Worm (Caenorhabditis elegans): ENCODE data around the gene W03A5.6.

DNA sequence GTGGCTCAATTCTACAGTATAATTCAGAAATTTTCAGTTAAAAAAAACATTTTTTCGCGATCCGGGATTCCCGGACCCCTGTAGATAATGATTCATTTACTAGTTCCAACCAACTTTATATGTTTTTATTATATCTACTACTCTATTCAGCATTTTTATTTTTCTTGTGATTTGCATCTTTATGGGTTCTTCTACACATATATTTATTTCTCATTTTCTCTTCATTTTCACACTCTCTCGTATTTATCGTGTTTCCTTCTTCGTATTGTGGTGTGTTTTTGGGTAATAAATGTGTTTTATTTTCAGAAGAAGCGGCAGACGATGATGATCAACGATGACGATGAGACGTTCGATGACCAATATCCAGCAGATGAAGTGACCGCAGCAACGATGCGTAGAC lies 23.6 kb upstream of the W03A5.6 start, which contains the start of gene F48E8.2:
- TF ChIP-seq snpc-4 (tag; optimal IDR thresholded peaks at IDR 0.05), result no peak
- TF ChIP-seq unc-55 (GFP tag; optimal IDR thresholded peaks at IDR 0.05), result no peak
- no peak for TF ChIP-seq skn-1 (tag; optimal IDR thresholded peaks at IDR 0.05)
- no peak for TF ChIP-seq zag-1 (tag; optimal IDR thresholded peaks at IDR 0.05)
- TF ChIP-seq nhr-6 (tag; optimal IDR thresholded peaks at IDR 0.05), result no peak
- no peak for TF ChIP-seq aly-2 (tag; optimal IDR thresholded peaks at IDR 0.05)
- no peak for TF ChIP-seq egl-27 (tag; optimal IDR thresholded peaks at IDR 0.05)
- no peak for TF ChIP-seq ztf-11 (tag; optimal IDR thresholded peaks at IDR 0.05)

All from whole organism, L2 larva.